Comparison of ENCODE assay signal across 2 fruit fly cellular contexts in genomic region chr2L:8006038-8006437, dm6.
A peak's percentile ranks its signal among the peaks of the same experiment; 100 is the strongest.
TF ChIP-seq lines count a peak whose summit lies in the region.

No protein-coding gene starts in this region.

TF ChIP-seq in whole organism, embryonic, 481 proteins besides CTCF, POLR2A, EP300 and RAD21 (continued from another document and continues in another):
- TF ChIP-seq danr (GFP tag; IDR thresholded peaks at IDR 0.05; lab: Robert Waterston, UW) (no peak), CG6254 (GFP tag; optimal IDR thresholded peaks at IDR 0.05; lab: Kevin White, UChicago) (no peak), Atf6 (GFP tag; IDR thresholded peaks at IDR 0.05; lab: Robert Waterston, UW) (0 out of 2 replicates have a peak, but pooled peaks have one; percentile 8), CG10431 (GFP tag; optimal IDR thresholded peaks at IDR 0.05; lab: Kevin White, UChicago) (no peak), lab (GFP tag; optimal IDR thresholded peaks at IDR 0.05; lab: Kevin White, UChicago) (peak; percentile 17), eyg (GFP tag; optimal IDR thresholded peaks at IDR 0.05; lab: Kevin White, UChicago) (no peak), lbe (GFP tag; optimal IDR thresholded peaks at IDR 0.05; lab: Kevin White, UChicago) (peak; percentile 39), Gsc (GFP tag; IDR thresholded peaks at IDR 0.05; lab: Robert Waterston, UW) (no peak), CG3281 (GFP tag; optimal IDR thresholded peaks at IDR 0.05; lab: Kevin White, UChicago) (peak; percentile 20), CG1603 (tag; optimal IDR thresholded peaks at IDR 0.05; lab: Kevin White, UChicago) (no peak), Hey (tag; optimal IDR thresholded peaks at IDR 0.05; lab: Kevin White, UChicago) (no peak), CG10979 (tag; optimal IDR thresholded peaks at IDR 0.05; lab: Kevin White, UChicago) (no peak), Hand (GFP tag; optimal IDR thresholded peaks at IDR 0.05; lab: Kevin White, UChicago) (no peak), CG8359 (GFP tag; optimal IDR thresholded peaks at IDR 0.05; lab: Kevin White, UChicago; ENCODE audit: borderline replicate concordance) (no peak), bowl (GFP tag; IDR thresholded peaks at IDR 0.05; lab: Robert Waterston, UW) (no peak), CG11247 (GFP tag; IDR thresholded peaks at IDR 0.05; lab: Robert Waterston, UW) (no peak), mld (GFP tag; IDR thresholded peaks at IDR 0.05; lab: Robert Waterston, UW; ENCODE audit: partially characterized antibody) (no peak), CG10959 (GFP tag; IDR thresholded peaks at IDR 0.05; lab: Robert Waterston, UW) (no peak), CG13287 (GFP tag; IDR thresholded peaks at IDR 0.05; lab: Robert Waterston, UW; ENCODE audit: partially characterized antibody) (no peak), CG6791 (GFP tag; IDR thresholded peaks at IDR 0.05; lab: Robert Waterston, UW; ENCODE audit: partially characterized antibody) (0 out of 3 replicates have a peak, but pooled peaks have one; percentile 36), Jarid2 (GFP tag; optimal IDR thresholded peaks at IDR 0.05; lab: Kevin White, UChicago) (no peak), CG12769 (tag; optimal IDR thresholded peaks at IDR 0.05; lab: Kevin White, UChicago) (no peak), CG2129 (GFP tag; IDR thresholded peaks at IDR 0.05; lab: Robert Waterston, UW; ENCODE audit: partially characterized antibody) (no peak), Neu2 (GFP tag; optimal IDR thresholded peaks at IDR 0.05; lab: Kevin White, UChicago; ENCODE audit: borderline replicate concordance) (no peak), CG2889 (GFP tag; IDR thresholded peaks at IDR 0.05; lab: Robert Waterston, UW) (no peak), Dad (GFP tag; optimal IDR thresholded peaks at IDR 0.05; lab: Kevin White, UChicago) (no peak), ttk (GFP tag; IDR thresholded peaks at IDR 0.05; lab: Robert Waterston, UW) (no peak), unc-4 (GFP tag; IDR thresholded peaks at IDR 0.05; lab: Robert Waterston, UW; ENCODE audit: partially characterized antibody) (no peak), CG15514 (GFP tag; optimal IDR thresholded peaks at IDR 0.05; lab: Kevin White, UChicago) (no peak), Mad (GFP tag; optimal IDR thresholded peaks at IDR 0.05; lab: Kevin White, UChicago) (no peak), CG9437 (GFP tag; optimal IDR thresholded peaks at IDR 0.05; lab: Kevin White, UChicago) (no peak), mam (GFP tag; optimal IDR thresholded peaks at IDR 0.05; lab: Kevin White, UChicago) (no peak), ind (GFP tag; optimal IDR thresholded peaks at IDR 0.05; lab: Kevin White, UChicago) (no peak), CG3847 (GFP tag; IDR thresholded peaks at IDR 0.05; lab: Robert Waterston, UW) (no peak), D19A (tag; optimal IDR thresholded peaks at IDR 0.05; lab: Kevin White, UChicago) (no peak), Usf (GFP tag; optimal IDR thresholded peaks at IDR 0.05; lab: Kevin White, UChicago) (no peak), Rx (GFP tag; IDR thresholded peaks at IDR 0.05; lab: Robert Waterston, UW) (no peak), dysf (GFP tag; IDR thresholded peaks at IDR 0.05; lab: Robert Waterston, UW) (no peak), odd (GFP tag; optimal IDR thresholded peaks at IDR 0.05; lab: Kevin White, UChicago) (no peak), al (GFP tag; IDR thresholded peaks at IDR 0.05; lab: Robert Waterston, UW) (peak; percentile 11; the same call in 1 of the 2 replicates), maf-S (GFP tag; optimal IDR thresholded peaks at IDR 0.05; lab: Kevin White, UChicago) (no peak), Deaf1 (tag; optimal IDR thresholded peaks at IDR 0.05; lab: Kevin White, UChicago) (no peak), CG6854 (GFP tag; optimal IDR thresholded peaks at IDR 0.05; lab: Kevin White, UChicago) (no peak), B-H2 (GFP tag; optimal IDR thresholded peaks at IDR 0.05; lab: Kevin White, UChicago) (no peak), CG13296 (GFP tag; optimal IDR thresholded peaks at IDR 0.05; lab: Kevin White, UChicago) (no peak), slbo (GFP tag; IDR thresholded peaks at IDR 0.05; lab: Robert Waterston, UW) (peak; percentile 27; the same call in 1 of the 2 replicates), Xbp1 (GFP tag; optimal IDR thresholded peaks at IDR 0.05; lab: Kevin White, UChicago) (no peak), CG14441 (GFP tag; IDR thresholded peaks at IDR 0.05; lab: Robert Waterston, UW) (no peak), CG7928 (GFP tag; optimal IDR thresholded peaks at IDR 0.05; lab: Kevin White, UChicago) (no peak), Spps (tag; optimal IDR thresholded peaks at IDR 0.05; lab: Kevin White, UChicago) (no peak), zfh1 (GFP tag; IDR thresholded peaks at IDR 0.05; lab: Robert Waterston, UW) (no peak), CG32532 (GFP tag; IDR thresholded peaks at IDR 0.05; lab: Robert Waterston, UW) (peak; percentile 32; the same call in 1 of the 2 replicates), CG14050 (GFP tag; IDR thresholded peaks at IDR 0.05; lab: Robert Waterston, UW) (no peak), otp (GFP tag; IDR thresholded peaks at IDR 0.05; lab: Robert Waterston, UW) (no peak), CG1792 (GFP tag; optimal IDR thresholded peaks at IDR 0.05; lab: Kevin White, UChicago) (no peak), YL-1 (GFP tag; optimal IDR thresholded peaks at IDR 0.05; lab: Kevin White, UChicago) (no peak), toy (GFP tag; IDR thresholded peaks at IDR 0.05; lab: Robert Waterston, UW) (no peak), CG31365 (tag; optimal IDR thresholded peaks at IDR 0.05; lab: Kevin White, UChicago) (no peak), CG12071 (GFP tag; optimal IDR thresholded peaks at IDR 0.05; lab: Kevin White, UChicago) (no peak), pan (optimal IDR thresholded peaks at IDR 0.05; lab: Kevin White, UChicago) (no peak), pan (GFP tag; optimal IDR thresholded peaks at IDR 0.05 in 1 of 2, IDR thresholded peaks at IDR 0.05 in 1 of 2) (peak in 1 of 2 experiments; percentile 12), br (optimal IDR thresholded peaks at IDR 0.05; lab: Kevin White, UChicago) (no peak), Vsx1 (GFP tag; optimal IDR thresholded peaks at IDR 0.05; lab: Kevin White, UChicago) (no peak), Oaz (GFP tag; IDR thresholded peaks at IDR 0.05; lab: Robert Waterston, UW) (no peak), Drgx (GFP tag; IDR thresholded peaks at IDR 0.05; lab: Robert Waterston, UW) (peak; percentile 48), sd (tag; optimal IDR thresholded peaks at IDR 0.05; lab: Kevin White, UChicago) (no peak), prd (optimal IDR thresholded peaks at IDR 0.05; lab: Kevin White, UChicago) (no peak), prd (GFP tag; IDR thresholded peaks at IDR 0.05; lab: Robert Waterston, UW) (peak; percentile 26; the same call in 1 of the 3 replicates)

TF ChIP-seq in whole organism, prepupa, 60 proteins besides CTCF, POLR2A, EP300 and RAD21 (continued from another document):
- TF ChIP-seq CG11902 (GFP tag; optimal IDR thresholded peaks at IDR 0.05; lab: Kevin White, UChicago), result peak; percentile 24
- peak; percentile 20 for TF ChIP-seq CG4318 (GFP tag; optimal IDR thresholded peaks at IDR 0.05; lab: Kevin White, UChicago)
- TF ChIP-seq Ets21C (GFP tag; optimal IDR thresholded peaks at IDR 0.05; lab: Kevin White, UChicago), result no peak
- peak; percentile 33 for TF ChIP-seq Ets96B (tag; optimal IDR thresholded peaks at IDR 0.05; lab: Kevin White, UChicago)
- TF ChIP-seq CG11762 (GFP tag; optimal IDR thresholded peaks at IDR 0.05; lab: Kevin White, UChicago; ENCODE audit: insufficient read depth), result peak; percentile 2
- peak; percentile 24 for TF ChIP-seq Sox15 (GFP tag; optimal IDR thresholded peaks at IDR 0.05; lab: Kevin White, UChicago)
- peak; percentile 2 for TF ChIP-seq Sox102F (GFP tag; optimal IDR thresholded peaks at IDR 0.05; lab: Kevin White, UChicago)
- peak; percentile 30 for TF ChIP-seq vri (GFP tag; optimal IDR thresholded peaks at IDR 0.05; lab: Kevin White, UChicago)
- peak; percentile 42 for TF ChIP-seq Sox14 (GFP tag; optimal IDR thresholded peaks at IDR 0.05; lab: Kevin White, UChicago)
- TF ChIP-seq CG3032 (tag; optimal IDR thresholded peaks at IDR 0.05; lab: Kevin White, UChicago), result peak; percentile 68
- TF ChIP-seq CG7368 (GFP tag; optimal IDR thresholded peaks at IDR 0.05; lab: Kevin White, UChicago), result peak; percentile 60
- no peak for TF ChIP-seq CG6854 (GFP tag; optimal IDR thresholded peaks at IDR 0.05; lab: Kevin White, UChicago)
- TF ChIP-seq CG6792 (GFP tag; optimal IDR thresholded peaks at IDR 0.05; lab: Kevin White, UChicago), result peak; percentile 15
- peak; percentile 48 for TF ChIP-seq acj6 (GFP tag; optimal IDR thresholded peaks at IDR 0.05; lab: Kevin White, UChicago)
- TF ChIP-seq CG10669 (GFP tag; optimal IDR thresholded peaks at IDR 0.05; lab: Kevin White, UChicago), result peak; percentile 72
- no peak for TF ChIP-seq Eip93F (GFP tag; optimal IDR thresholded peaks at IDR 0.05; lab: Kevin White, UChicago)
- peak; percentile 75 for TF ChIP-seq CG3919 (GFP tag; optimal IDR thresholded peaks at IDR 0.05; lab: Kevin White, UChicago)
- peak; percentile 46 for TF ChIP-seq Hr39 (GFP tag; optimal IDR thresholded peaks at IDR 0.05; lab: Kevin White, UChicago)
- peak; percentile 61 for TF ChIP-seq pdm3 (GFP tag; optimal IDR thresholded peaks at IDR 0.05; lab: Kevin White, UChicago)
- TF ChIP-seq salr (GFP tag; optimal IDR thresholded peaks at IDR 0.05; lab: Kevin White, UChicago), result peak in 1 of 2 experiments; percentile 14
- peak; percentile 62 for TF ChIP-seq Met (GFP tag; optimal IDR thresholded peaks at IDR 0.05; lab: Kevin White, UChicago)
- peak; percentile 68 for TF ChIP-seq CG15336 (GFP tag; IDR thresholded peaks at IDR 0.05; lab: Robert Waterston, UW)
- TF ChIP-seq Hr4 (GFP tag; optimal IDR thresholded peaks at IDR 0.05; lab: Kevin White, UChicago), result peak; percentile 45
- TF ChIP-seq CG16779 (tag; optimal IDR thresholded peaks at IDR 0.05; lab: Kevin White, UChicago), result peak; percentile 5
- TF ChIP-seq Blimp-1 (GFP tag; optimal IDR thresholded peaks at IDR 0.05; lab: Kevin White, UChicago), result no peak
- peak; percentile 37 for TF ChIP-seq lz (GFP tag; optimal IDR thresholded peaks at IDR 0.05; lab: Kevin White, UChicago)
- TF ChIP-seq CG10631 (GFP tag; optimal IDR thresholded peaks at IDR 0.05; lab: Kevin White, UChicago), result peak; percentile 38
- TF ChIP-seq net (GFP tag; optimal IDR thresholded peaks at IDR 0.05; lab: Kevin White, UChicago), result peak; percentile 20
- TF ChIP-seq ss (GFP tag; optimal IDR thresholded peaks at IDR 0.05; lab: Kevin White, UChicago), result peak; percentile 44 to 72
- peak; percentile 64 for TF ChIP-seq OdsH (GFP tag; optimal IDR thresholded peaks at IDR 0.05; lab: Kevin White, UChicago)
- TF ChIP-seq dsx (GFP tag; optimal IDR thresholded peaks at IDR 0.05; lab: Kevin White, UChicago; ENCODE audit: poor library complexity, severe bottlenecking), result peak; percentile 67
- peak; percentile 42; the same call in 1 of the 2 replicates for TF ChIP-seq Gug (GFP tag; IDR thresholded peaks at IDR 0.05; lab: Robert Waterston, UW)
- TF ChIP-seq svp (GFP tag; lab: Kevin White, UChicago), result peak; percentile 86
- TF ChIP-seq CG6276 (GFP tag; optimal IDR thresholded peaks at IDR 0.05; lab: Kevin White, UChicago), result peak; percentile 66
- TF ChIP-seq CG1621 (tag; optimal IDR thresholded peaks at IDR 0.05; lab: Kevin White, UChicago), result peak; percentile 57
- peak; percentile 69 for TF ChIP-seq spab (GFP tag; optimal IDR thresholded peaks at IDR 0.05; lab: Kevin White, UChicago)
- TF ChIP-seq Smox (GFP tag; optimal IDR thresholded peaks at IDR 0.05; lab: Kevin White, UChicago), result peak; percentile 55
- no peak for TF ChIP-seq Hr38 (GFP tag; optimal IDR thresholded peaks at IDR 0.05; lab: Kevin White, UChicago)
- peak; percentile 57 for TF ChIP-seq cyc (GFP tag; optimal IDR thresholded peaks at IDR 0.05; lab: Kevin White, UChicago)
